Worm (Caenorhabditis elegans): ENCODE measurements around the gene F25E2.2.

DNA sequence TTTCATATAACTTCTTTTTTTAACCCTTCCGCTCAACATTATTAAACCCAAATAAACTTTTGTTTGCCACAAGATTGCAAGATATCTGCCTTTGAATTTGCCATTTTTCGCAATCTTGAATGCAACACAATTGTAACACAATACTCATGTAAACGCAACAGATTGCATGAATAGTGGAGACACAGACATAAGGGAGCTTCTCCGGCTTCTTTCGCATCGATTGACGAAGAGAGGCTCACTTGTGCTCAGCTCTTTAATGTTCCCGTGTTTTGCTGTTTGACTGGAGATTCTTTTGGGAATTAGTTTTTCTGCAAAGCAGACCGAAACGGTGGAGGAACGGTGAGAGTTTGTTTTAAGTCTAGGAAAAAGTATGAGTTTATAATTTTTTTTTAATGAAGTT lies 48.8 kb upstream of the F25E2.2 start, which contains the start of gene F56F10.2:
- TF ChIP-seq unc-39 (tag; optimal IDR thresholded peaks at IDR 0.05) = no peak
- TF ChIP-seq lir-3 (tag; optimal IDR thresholded peaks at IDR 0.05) = no peak
- no peak for TF ChIP-seq snpc-4 (tag; optimal IDR thresholded peaks at IDR 0.05)
- TF ChIP-seq dve-1 (tag; optimal IDR thresholded peaks at IDR 0.05; ENCODE audit: insufficient read depth) = no peak
